Worm (Caenorhabditis elegans) whole organism, late embryonic: ENCODE data around the gene cdkr-3.

Source experiments
- C38D4.7 ChIP-seq: fragments of 200-800 bp; sonication (Bioruptor generic); optimal IDR thresholded peaks from 2 replicates; lab custom pipeline; 2018; ENCODE audit warnings: mild to moderate bottlenecking, missing genetic modification characterization, moderate library complexity, missing compliant biosample characterization
- F13H6.1 ChIP-seq: sonication (generic microtip); optimal IDR thresholded peaks from 2 replicates; lab custom pipeline; 2016; ENCODE audit warnings: missing genetic modification characterization, missing compliant biosample characterization
- K02D7.2 ChIP-seq: sonication (generic microtip); optimal IDR thresholded peaks from 2 replicates; lab custom pipeline; 2017; ENCODE audit warnings: mild to moderate bottlenecking, missing genetic modification characterization, missing compliant biosample characterization
- Y22D7AL.16 ChIP-seq: sonication (generic microtip); optimal IDR thresholded peaks from 2 replicates; lab custom pipeline; 2016; ENCODE audit warnings: missing genetic modification characterization, missing compliant biosample characterization
- ahr-1 ChIP-seq: sonication (generic microtip); optimal IDR thresholded peaks from 2 replicates; lab custom pipeline; 2016; ENCODE audit warnings: missing genetic modification characterization, missing compliant biosample characterization
- ama-1 ChIP-seq: fragments of 150-350 bp; optimal IDR thresholded peaks from 2 replicates; lab custom pipeline; 2014
- ceh-31 ChIP-seq: sonication (generic microtip); optimal IDR thresholded peaks from 2 replicates; lab custom pipeline; 2016; ENCODE audit warnings: missing genetic modification characterization, missing compliant biosample characterization
- che-1 ChIP-seq: sonication (generic microtip); optimal IDR thresholded peaks from 2 replicates; lab custom pipeline; 2016; ENCODE audit warnings: mild to moderate bottlenecking, missing genetic modification characterization, missing compliant biosample characterization
- dve-1 ChIP-seq: sonication (generic microtip); optimal IDR thresholded peaks from 2 replicates; lab custom pipeline; 2017; ENCODE audit warnings: antibody characterized with exemption, mild to moderate bottlenecking, missing genetic modification characterization, missing compliant biosample characterization
- elt-4 ChIP-seq: sonication (generic microtip); optimal IDR thresholded peaks from 2 replicates; lab custom pipeline; 2016; ENCODE audit warnings: missing genetic modification characterization, missing compliant biosample characterization
- ets-4 ChIP-seq: sonication (generic microtip); optimal IDR thresholded peaks from 2 replicates; lab custom pipeline; 2016; ENCODE audit warnings: missing genetic modification characterization, missing compliant biosample characterization
- hlh-13 ChIP-seq: fragments of 200-800 bp; sonication (Bioruptor generic); optimal IDR thresholded peaks from 2 replicates; lab custom pipeline; 2018; ENCODE audit warnings: mild to moderate bottlenecking, missing genetic modification characterization, missing compliant biosample characterization
- nfya-1 ChIP-seq: sonication (generic microtip); optimal IDR thresholded peaks from 2 replicates; lab custom pipeline; 2017; ENCODE audit warnings: missing genetic modification characterization, mild to moderate bottlenecking, missing compliant biosample characterization, antibody characterized with exemption, moderate library complexity
- pat-9 ChIP-seq: fragments of 200-800 bp; sonication (Bioruptor generic); optimal IDR thresholded peaks from 2 replicates; lab custom pipeline; 2018; ENCODE audit warnings: mild to moderate bottlenecking, missing genetic modification characterization, moderate library complexity, missing compliant biosample characterization
- pros-1 ChIP-seq: fragments of 150-350 bp; optimal IDR thresholded peaks from 2 replicates; lab custom pipeline; 2014; ENCODE audit warnings: missing biosample characterization, missing genetic modification reagents, missing genetic modification characterization
- syd-9 ChIP-seq: sonication (generic microtip); optimal IDR thresholded peaks from 2 replicates; lab custom pipeline; 2016; ENCODE audit warnings: mild to moderate bottlenecking, missing genetic modification characterization, moderate library complexity, missing compliant biosample characterization
- zip-5 ChIP-seq: sonication (generic microtip); optimal IDR thresholded peaks from 2 replicates; lab custom pipeline; 2016; ENCODE audit warnings: missing genetic modification characterization, missing compliant biosample characterization

cdkr-3 gene

ce11 chrV:20317442-20317841 is 47.5 kb downstream of the cdkr-3 start, which contains the start of gene Y113G7C.1:
Gene Y113G7C.1 (plus strand): TSS chrV:20317742.
- TF ChIP-seq ama-1 (lab: Kevin White, UChicago) = no peak
- TF ChIP-seq F13H6.1 (tag; lab: Kevin White, UChicago) = no peak
- no peak for TF ChIP-seq C38D4.7 (GFP tag; lab: Kevin White, UChicago)
- no peak for TF ChIP-seq K02D7.2 (tag; lab: Kevin White, UChicago)
- TF ChIP-seq elt-4 = no peak
- no peak for TF ChIP-seq hlh-13
- TF ChIP-seq syd-9 (tag; lab: Kevin White, UChicago) = no peak
- TF ChIP-seq ceh-31 (tag; lab: Kevin White, UChicago) = no peak
- TF ChIP-seq ahr-1 (tag; lab: Kevin White, UChicago) = no peak
- TF ChIP-seq nfya-1 (tag; lab: Kevin White, UChicago) = no peak
- no peak for TF ChIP-seq che-1
- no peak for TF ChIP-seq zip-5 (tag; lab: Kevin White, UChicago)
- TF ChIP-seq pros-1 (tag; lab: Kevin White, UChicago) = no peak
- no peak for TF ChIP-seq Y22D7AL.16 (tag; lab: Kevin White, UChicago)
- TF ChIP-seq pat-9 (tag; lab: Kevin White, UChicago) = no peak
- no peak for TF ChIP-seq ets-4
- no peak for TF ChIP-seq dve-1
